Fruit fly (Drosophila melanogaster) whole organism, embryonic: Measurements from ENCODE around the gene Sidpn.

Experiments
- Atf6 ChIP-seq: fragments of 200-800 bp; sonication (Bioruptor generic); IDR thresholded peaks from 2 replicates; pipeline ENCODE4 v1.3.6; 2022; ENCODE audit warnings: missing biosample characterization, missing genetic modification characterization
- Bgb ChIP-seq: fragments of 200-800 bp; sonication (Bioruptor generic); IDR thresholded peaks from 2 replicates; pipeline ENCODE4 v1.3.6; 2022; ENCODE audit warnings: missing biosample characterization, missing genetic modification characterization; ENCODE audit not compliant: partially characterized antibody
- CG10321 ChIP-seq: fragments of 200-800 bp; sonication (Bioruptor generic); IDR thresholded peaks from 2 replicates; pipeline ENCODE4 v1.3.6; 2022; ENCODE audit warnings: missing biosample characterization, missing genetic modification characterization
- CG10565 ChIP-seq: fragments of 200-800 bp; sonication (Bioruptor generic); optimal IDR thresholded peaks from 3 replicates; lab custom pipeline; 2016; ENCODE audit warnings: missing biosample characterization, mild to moderate bottlenecking, missing genetic modification characterization
- CG12219 ChIP-seq: fragments of 200-800 bp; sonication (Bioruptor generic); optimal IDR thresholded peaks from 3 replicates; lab custom pipeline; 2018; ENCODE audit warnings: missing biosample characterization, mild to moderate bottlenecking, missing genetic modification characterization
- CG12236 ChIP-seq: fragments of 200-800 bp; sonication (Bioruptor generic); optimal IDR thresholded peaks from 2 replicates; lab custom pipeline; 2016; ENCODE audit warnings: missing biosample characterization, missing genetic modification characterization
- CG13123 ChIP-seq: fragments of 200-800 bp; sonication (Bioruptor generic); optimal IDR thresholded peaks from 2 replicates; lab custom pipeline; 2016; ENCODE audit warnings: missing biosample characterization, missing genetic modification characterization
- CG13287 ChIP-seq: fragments of 200-800 bp; sonication (Bioruptor generic); IDR thresholded peaks from 2 replicates; pipeline ENCODE4 v1.3.6; 2022; ENCODE audit warnings: missing biosample characterization, missing genetic modification characterization; ENCODE audit not compliant: partially characterized antibody
- CG15269 ChIP-seq: fragments of 200-800 bp; sonication (Bioruptor generic); optimal IDR thresholded peaks from 2 replicates; lab custom pipeline; 2018; ENCODE audit warnings: missing biosample characterization, mild to moderate bottlenecking, missing genetic modification characterization, moderate library complexity
- CG1603 ChIP-seq: fragments of 200-800 bp; sonication (Bioruptor generic); optimal IDR thresholded peaks from 2 replicates; lab custom pipeline; 2019; ENCODE audit warnings: missing biosample characterization, mild to moderate bottlenecking, missing genetic modification characterization, moderate library complexity
- CG16779 ChIP-seq: fragments of 200-800 bp; sonication (Bioruptor generic); IDR thresholded peaks from 2 replicates; pipeline ENCODE4 v1.3.6; 2022; ENCODE audit warnings: missing biosample characterization, missing genetic modification characterization
- CG16863 ChIP-seq: fragments of 200-800 bp; sonication (Bioruptor generic); optimal IDR thresholded peaks from 3 replicates; lab custom pipeline; 2016; ENCODE audit warnings: missing biosample characterization, missing genetic modification characterization
- CG18011 ChIP-seq: fragments of 200-800 bp; sonication (Bioruptor generic); optimal IDR thresholded peaks from 2 replicates; lab custom pipeline; 2017; ENCODE audit warnings: missing biosample characterization, missing genetic modification characterization, mild to moderate bottlenecking, moderate library complexity, missing genotype
- CG18476 ChIP-seq: fragments of 200-800 bp; sonication (Bioruptor generic); optimal IDR thresholded peaks from 2 replicates; lab custom pipeline; 2016; ENCODE audit warnings: missing biosample characterization, mild to moderate bottlenecking, missing genetic modification characterization
- CG30020 ChIP-seq: fragments of 200-800 bp; optimal IDR thresholded peaks from 2 replicates; lab custom pipeline; 2019; ENCODE audit warnings: missing biosample characterization, mild to moderate bottlenecking, missing genetic modification characterization, moderate library complexity
- CG4360 ChIP-seq: fragments of 200-800 bp; sonication (Bioruptor generic); IDR thresholded peaks from 2 replicates; pipeline ENCODE4 v1.3.6; 2022; ENCODE audit warnings: missing biosample characterization, missing genetic modification characterization
- CG6689 ChIP-seq: fragments of 200-800 bp; sonication (Bioruptor generic); IDR thresholded peaks from 2 replicates; pipeline ENCODE4 v1.3.6; 2022; ENCODE audit warnings: missing biosample characterization, missing genetic modification characterization
- CG7987 ChIP-seq: fragments of 200-800 bp; sonication (Bioruptor generic); optimal IDR thresholded peaks from 2 replicates; lab custom pipeline; 2018; ENCODE audit warnings: missing biosample characterization, mild to moderate bottlenecking, missing genetic modification characterization, moderate library complexity
- CG9609 ChIP-seq: fragments of 200-800 bp; sonication (Bioruptor generic); optimal IDR thresholded peaks from 3 replicates; lab custom pipeline; 2016; ENCODE audit warnings: missing biosample characterization, missing genetic modification characterization
- CG9932 ChIP-seq: fragments of 200-800 bp; sonication (Bioruptor generic); IDR thresholded peaks from 2 replicates; pipeline ENCODE4 v1.3.6; 2022; ENCODE audit warnings: missing biosample characterization, missing genetic modification characterization
- Deaf1 ChIP-seq: fragments of 200-800 bp; optimal IDR thresholded peaks from 3 replicates; lab custom pipeline; 2019; ENCODE audit warnings: missing biosample characterization, mild to moderate bottlenecking, missing genetic modification characterization, moderate library complexity
- Ets97D ChIP-seq: fragments of 200-800 bp; sonication (Bioruptor generic); optimal IDR thresholded peaks from 3 replicates; lab custom pipeline; 2016; ENCODE audit warnings: missing biosample characterization, missing genetic modification characterization
- GATAe ChIP-seq: fragments of 200-800 bp; sonication (Bioruptor generic); conservative IDR thresholded peaks from 2 replicates; pipeline ENCODE4 v1.3.6; 2022; ENCODE audit warnings: missing biosample characterization, missing genetic modification characterization
- Hmr ChIP-seq: fragments of 200-800 bp; sonication (Bioruptor generic); optimal IDR thresholded peaks from 3 replicates; lab custom pipeline; 2017; ENCODE audit warnings: mild to moderate bottlenecking, missing biosample characterization, missing genetic modification reagents, missing genetic modification characterization
- Hr51 ChIP-seq, 2 experiments: fragments of 200-800 bp; sonication (Bioruptor generic); optimal IDR thresholded peaks; 2 replicates in 1 of 2; 3 replicates in 1 of 2; lab custom pipeline; 2016 to 2018; ENCODE audit warnings: missing biosample characterization in 2 of 2, missing genetic modification characterization in 2 of 2, mild to moderate bottlenecking in 1 of 2, moderate library complexity in 1 of 2
- Jarid2 ChIP-seq: fragments of 200-800 bp; sonication (Bioruptor generic); optimal IDR thresholded peaks from 3 replicates; lab custom pipeline; 2017; ENCODE audit warnings: mild to moderate bottlenecking, missing biosample characterization, missing genetic modification reagents, missing genetic modification characterization
- MBD-R2 ChIP-seq: fragments of 200-800 bp; sonication (Bioruptor generic); IDR thresholded peaks from 2 replicates; pipeline ENCODE4 v1.3.6; 2022; ENCODE audit warnings: missing biosample characterization, missing genetic modification characterization
- NC2β ChIP-seq: fragments of 200-800 bp; sonication (Bioruptor generic); optimal IDR thresholded peaks from 2 replicates; lab custom pipeline; 2016; ENCODE audit warnings: missing biosample characterization, missing genetic modification characterization
- Sin3A ChIP-seq: fragments of >200 bp; optimal IDR thresholded peaks from 2 replicates; lab custom pipeline; 2018
- TFAM ChIP-seq: fragments of 200-800 bp; sonication (Bioruptor generic); optimal IDR thresholded peaks from 2 replicates; lab custom pipeline; 2017; ENCODE audit warnings: missing biosample characterization, missing genetic modification characterization, inconsistent platforms
- Tbp ChIP-seq: fragments of >200 bp; optimal IDR thresholded peaks from 2 replicates; lab custom pipeline; 2018; ENCODE audit warnings: missing biosample characterization, missing genetic modification characterization
- ap ChIP-seq: fragments of 200-800 bp; sonication (Bioruptor generic); IDR thresholded peaks from 2 replicates; pipeline ENCODE4 v1.3.6; 2022; ENCODE audit warnings: missing biosample characterization, missing genetic modification characterization
- br ChIP-seq: fragments of >200 bp; optimal IDR thresholded peaks from 2 replicates; lab custom pipeline; 2017
- btn ChIP-seq: fragments of 200-800 bp; sonication (Bioruptor generic); optimal IDR thresholded peaks from 2 replicates; lab custom pipeline; 2016; ENCODE audit warnings: missing biosample characterization, missing genetic modification characterization
- crc ChIP-seq: fragments of 200-800 bp; sonication (Bioruptor generic); optimal IDR thresholded peaks from 2 replicates; lab custom pipeline; 2016; ENCODE audit warnings: missing biosample characterization, missing genetic modification characterization
- dysf ChIP-seq: fragments of 200-800 bp; sonication (Bioruptor generic); IDR thresholded peaks from 3 replicates; pipeline ENCODE4 v1.3.6; 2022; ENCODE audit warnings: missing biosample characterization, missing genetic modification characterization
- fd102C ChIP-seq: fragments of 200-800 bp; sonication (Bioruptor generic); optimal IDR thresholded peaks from 2 replicates; lab custom pipeline; 2018; ENCODE audit warnings: missing biosample characterization, mild to moderate bottlenecking, missing genetic modification characterization, moderate library complexity
- hbn ChIP-seq: fragments of 200-800 bp; sonication (Bioruptor generic); IDR thresholded peaks from 2 replicates; pipeline ENCODE4 v1.3.6; 2022; ENCODE audit warnings: missing biosample characterization, missing genetic modification characterization; ENCODE audit not compliant: partially characterized antibody
- inv ChIP-seq: fragments of 200-800 bp; sonication (Bioruptor generic); IDR thresholded peaks from 2 replicates; pipeline ENCODE4 v1.3.6; 2022; ENCODE audit warnings: missing biosample characterization, missing genetic modification characterization; ENCODE audit not compliant: partially characterized antibody
- jing ChIP-seq: fragments of 200-800 bp; sonication (Bioruptor generic); optimal IDR thresholded peaks from 2 replicates; lab custom pipeline; 2018; ENCODE audit warnings: missing biosample characterization, mild to moderate bottlenecking, missing genetic modification characterization
- pita ChIP-seq: fragments of 200-800 bp; sonication (Bioruptor generic); optimal IDR thresholded peaks from 2 replicates; lab custom pipeline; 2017; ENCODE audit warnings: missing biosample characterization, mild to moderate bottlenecking, missing genetic modification characterization
- prd ChIP-seq, 3 experiments: fragments of >200 bp in 2 of 3; fragments of 200-800 bp in 1 of 3; sonication (Bioruptor generic) in 1 of 3; optimal IDR thresholded peaks in 2 of 3; IDR thresholded peaks in 1 of 3; 2 replicates in 2 of 3; 3 replicates in 1 of 3; pipeline versions ENCODE4 v1.3.6 to Lab custom; 2017 to 2022; ENCODE audit warnings: missing biosample characterization in 1 of 3, missing genetic modification characterization in 1 of 3
- sim ChIP-seq: fragments of 200-800 bp; sonication (Bioruptor generic); IDR thresholded peaks from 2 replicates; pipeline ENCODE4 v1.3.6; 2022; ENCODE audit warnings: missing biosample characterization, missing genetic modification characterization
- slou ChIP-seq: fragments of 200-800 bp; sonication (Bioruptor generic); optimal IDR thresholded peaks from 3 replicates; lab custom pipeline; 2016; ENCODE audit warnings: missing biosample characterization, missing genetic modification characterization
- sob ChIP-seq: fragments of 200-800 bp; sonication (Bioruptor generic); IDR thresholded peaks from 2 replicates; pipeline ENCODE4 v1.3.6; 2022; ENCODE audit warnings: missing biosample characterization, missing genetic modification characterization
- tio ChIP-seq: fragments of 200-800 bp; sonication (Bioruptor generic); optimal IDR thresholded peaks from 2 replicates; lab custom pipeline; 2017; ENCODE audit warnings: missing biosample characterization, missing genetic modification characterization, inconsistent platforms
- tna ChIP-seq: fragments of 200-800 bp; sonication (Bioruptor generic); IDR thresholded peaks from 2 replicates; pipeline ENCODE4 v1.3.6; 2022; ENCODE audit warnings: missing biosample characterization, missing genetic modification characterization; ENCODE audit not compliant: partially characterized antibody
- trh ChIP-seq: fragments of 200-800 bp; sonication (Bioruptor generic); optimal IDR thresholded peaks from 2 replicates; lab custom pipeline; 2016; ENCODE audit warnings: missing biosample characterization, missing genetic modification characterization
- ttk ChIP-seq: fragments of 200-800 bp; sonication (Bioruptor generic); IDR thresholded peaks from 2 replicates; pipeline ENCODE4 v2.1.2; 2022; ENCODE audit warnings: missing biosample characterization, missing genetic modification characterization
- vvl ChIP-seq: fragments of 200-800 bp; sonication (Bioruptor generic); IDR thresholded peaks from 2 replicates; pipeline ENCODE4 v1.3.6; 2022; ENCODE audit warnings: missing biosample characterization, missing genetic modification characterization

Gene Sidpn

DNA sequence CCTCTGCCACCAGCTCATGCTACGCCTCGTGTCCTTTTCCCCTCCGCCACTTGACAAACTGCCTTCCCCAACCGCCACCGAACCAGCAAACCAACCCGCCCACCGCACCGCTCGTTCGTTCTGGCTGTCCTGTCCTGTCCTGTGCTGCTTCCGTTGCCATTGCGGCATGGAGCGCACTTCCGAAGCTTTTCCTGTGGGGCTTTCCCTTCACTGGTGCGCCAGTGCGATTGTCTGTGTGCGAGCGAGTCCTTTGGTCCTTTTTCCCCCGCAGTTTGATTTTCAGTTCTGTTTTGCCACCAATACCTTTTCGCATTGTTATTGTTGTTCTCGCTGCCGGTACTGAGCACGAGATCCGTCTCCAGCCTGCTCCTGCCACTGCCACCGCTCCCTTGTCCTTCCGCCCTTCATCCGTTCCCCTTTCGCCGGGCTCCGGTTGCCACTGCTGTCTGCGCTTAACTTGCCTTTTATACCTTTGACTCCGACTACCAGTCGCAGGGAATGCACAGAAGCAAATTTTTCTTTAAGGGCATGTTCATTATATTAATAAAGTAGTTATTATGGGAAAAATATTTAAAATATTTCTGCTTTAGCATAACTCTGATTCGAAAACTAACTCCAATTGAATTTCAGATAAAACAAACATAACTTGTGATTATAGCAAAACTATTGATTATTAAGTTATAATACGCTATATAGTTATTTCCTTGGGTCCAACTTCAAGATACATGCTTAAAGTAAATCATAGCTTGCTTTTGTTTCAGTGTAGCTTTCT lies 3.4 kb upstream of the Sidpn start (continued):
- no peak for TF ChIP-seq crc (GFP tag; lab: Kevin White, UChicago)
- TF ChIP-seq CG10565 (GFP tag; lab: Kevin White, UChicago), result no peak
- no peak for TF ChIP-seq prd (optimal IDR thresholded peaks at IDR 0.05; lab: Kevin White, UChicago)
- TF ChIP-seq prd (GFP tag; IDR thresholded peaks at IDR 0.05; lab: Robert Waterston, UW), result peak; percentile 46; the same call in 2 of the 3 replicates
- peak; percentile 56 for TF ChIP-seq slou (GFP tag; lab: Kevin White, UChicago)
- TF ChIP-seq TFAM (GFP tag; lab: Kevin White, UChicago), result no peak
- TF ChIP-seq hbn (GFP tag; lab: Robert Waterston, UW), result no peak
- TF ChIP-seq vvl, result no peak
- no peak for TF ChIP-seq CG13123 (GFP tag; lab: Kevin White, UChicago)
- no peak for TF ChIP-seq btn (GFP tag; lab: Kevin White, UChicago)
- TF ChIP-seq CG6689 (GFP tag; lab: Robert Waterston, UW), result peak; percentile 73
- no peak for TF ChIP-seq GATAe (GFP tag; lab: Robert Waterston, UW)
- TF ChIP-seq dysf, result peak; percentile 72; the same call in 2 of the 3 replicates
- TF ChIP-seq CG16863 (GFP tag; lab: Kevin White, UChicago), result no peak
- peak; percentile 88 for TF ChIP-seq Hmr (GFP tag; lab: Kevin White, UChicago)
- TF ChIP-seq NC2β (GFP tag; lab: Kevin White, UChicago), result no peak
- no peak for TF ChIP-seq Tbp (GFP tag; lab: Kevin White, UChicago)
- TF ChIP-seq CG9609 (GFP tag; lab: Kevin White, UChicago), result no peak
- peak; percentile 10 for TF ChIP-seq CG30020 (tag; lab: Kevin White, UChicago)
- peak; percentile 49; the same call in 1 of the 2 replicates for TF ChIP-seq ttk (GFP tag; lab: Robert Waterston, UW)
- TF ChIP-seq tna (GFP tag; lab: Robert Waterston, UW), result no peak
- TF ChIP-seq Hr51 (GFP tag; optimal IDR thresholded peaks at IDR 0.05; lab: Kevin White, UChicago), result peak in 1 of 2 experiments; percentile 86
- peak; percentile 41 for TF ChIP-seq jing (GFP tag; lab: Kevin White, UChicago)
- TF ChIP-seq fd102C (GFP tag; lab: Kevin White, UChicago), result no peak
- TF ChIP-seq CG9932, result no peak
- peak; percentile 36 for TF ChIP-seq Jarid2 (GFP tag; lab: Kevin White, UChicago)
- no peak for TF ChIP-seq MBD-R2 (GFP tag; lab: Robert Waterston, UW)
- no peak for TF ChIP-seq sim
- TF ChIP-seq CG4360 (GFP tag; lab: Robert Waterston, UW), result no peak
- no peak for TF ChIP-seq br (lab: Kevin White, UChicago)
- no peak for TF ChIP-seq inv (GFP tag; lab: Robert Waterston, UW)
- no peak for TF ChIP-seq trh
- TF ChIP-seq CG13287 (GFP tag; lab: Robert Waterston, UW), result no peak
- peak; percentile 84 for TF ChIP-seq CG15269 (tag; lab: Kevin White, UChicago)
- TF ChIP-seq CG12219 (GFP tag; lab: Kevin White, UChicago), result peak; percentile 54
- no peak for TF ChIP-seq CG12236
- TF ChIP-seq CG1603 (tag; lab: Kevin White, UChicago), result peak; percentile 24
- TF ChIP-seq Ets97D, result no peak
- no peak for TF ChIP-seq pita (GFP tag; lab: Kevin White, UChicago)
- TF ChIP-seq CG10321, result no peak
- no peak; the same call in 1 of the 2 replicates for TF ChIP-seq Bgb (GFP tag; lab: Robert Waterston, UW)
- no peak for TF ChIP-seq CG16779
- peak; percentile 35 for TF ChIP-seq CG18476 (GFP tag; lab: Kevin White, UChicago)
- TF ChIP-seq sob (GFP tag; lab: Robert Waterston, UW), result peak; percentile 28; the same call in 1 of the 2 replicates
- peak; percentile 19 for TF ChIP-seq CG18011 (GFP tag; lab: Kevin White, UChicago)
- TF ChIP-seq ap (GFP tag; lab: Robert Waterston, UW), result no peak
- no peak for TF ChIP-seq Sin3A (lab: Kevin White, UChicago)
- peak; percentile 40 for TF ChIP-seq tio (GFP tag; lab: Kevin White, UChicago)
- TF ChIP-seq CG7987 (GFP tag; lab: Kevin White, UChicago), result peak; percentile 10
- TF ChIP-seq Atf6 (GFP tag; lab: Robert Waterston, UW), result peak; percentile 70
- TF ChIP-seq Deaf1 (tag; lab: Kevin White, UChicago), result peak; percentile 54
